Worm (Caenorhabditis elegans) whole organism, L2 larva: ENCODE data around the gene pod-2.

Experiments used
- C34F6.9 ChIP-seq: fragments of 150-350 bp; optimal IDR thresholded peaks from 2 replicates; lab custom pipeline; 2014; ENCODE audit warnings: missing biosample characterization, missing genetic modification characterization
- F13H6.1 ChIP-seq: sonication (generic microtip); optimal IDR thresholded peaks from 2 replicates; lab custom pipeline; 2016; ENCODE audit warnings: missing genetic modification characterization, missing compliant biosample characterization
- R02D3.7 ChIP-seq: fragments of 150-350 bp; optimal IDR thresholded peaks from 2 replicates; lab custom pipeline; 2014; ENCODE audit warnings: missing biosample characterization, missing genetic modification characterization
- ama-1 ChIP-seq: fragments of 150-350 bp; optimal IDR thresholded peaks from 2 replicates; lab custom pipeline; 2018; ENCODE audit warnings: inconsistent platforms
- blmp-1 ChIP-seq: sonication (generic microtip); optimal IDR thresholded peaks from 2 replicates; lab custom pipeline; 2017; ENCODE audit warnings: missing genetic modification characterization, mild to moderate bottlenecking, missing compliant biosample characterization, antibody characterized with exemption, moderate library complexity; ENCODE audit not compliant: insufficient read depth
- ceh-82 ChIP-seq: fragments of 150-350 bp; optimal IDR thresholded peaks from 2 replicates; lab custom pipeline; 2014; ENCODE audit warnings: missing biosample characterization, missing genetic modification characterization
- crh-2 ChIP-seq: sonication (generic microtip); optimal IDR thresholded peaks from 2 replicates; lab custom pipeline; 2017; ENCODE audit warnings: missing biosample characterization, missing genetic modification characterization
- egl-27 ChIP-seq: sonication (generic microtip); optimal IDR thresholded peaks from 3 replicates; lab custom pipeline; 2017; ENCODE audit warnings: missing biosample characterization, missing genetic modification reagents, missing genetic modification characterization
- elt-1 ChIP-seq: fragments of 150-350 bp; optimal IDR thresholded peaks from 2 replicates; lab custom pipeline; 2014; ENCODE audit warnings: missing biosample characterization, missing genetic modification characterization
- elt-3 ChIP-seq: sonication (generic microtip); optimal IDR thresholded peaks from 2 replicates; lab custom pipeline; 2017; ENCODE audit warnings: missing biosample characterization, missing genetic modification characterization
- gmeb-1 ChIP-seq: fragments of 150-350 bp; optimal IDR thresholded peaks from 2 replicates; lab custom pipeline; 2014; ENCODE audit warnings: missing biosample characterization, missing genetic modification characterization
- lin-11 ChIP-seq: fragments of 150-350 bp; sonication (generic microtip); optimal IDR thresholded peaks from 2 replicates; lab custom pipeline; 2014; ENCODE audit warnings: missing biosample characterization, missing genetic modification characterization, inconsistent platforms, mixed read lengths
- lin-13 ChIP-seq: fragments of 150-350 bp; optimal IDR thresholded peaks from 2 replicates; lab custom pipeline; 2014; ENCODE audit warnings: missing biosample characterization, missing genetic modification reagents, missing genetic modification characterization
- lin-39 ChIP-seq: fragments of 150-350 bp; optimal IDR thresholded peaks from 2 replicates; lab custom pipeline; 2014; ENCODE audit warnings: missing biosample characterization, missing genetic modification reagents, missing genetic modification characterization
- lsy-2 ChIP-seq, 2 experiments: fragments of 150-350 bp in 1 of 2; sonication (generic microtip) in 1 of 2; optimal IDR thresholded peaks; 2 replicates each; lab custom pipeline; 2014 to 2017; ENCODE audit warnings: missing biosample characterization in 2 of 2, missing genetic modification characterization in 2 of 2
- mab-5 ChIP-seq: fragments of 150-350 bp; optimal IDR thresholded peaks from 2 replicates; lab custom pipeline; 2014; ENCODE audit warnings: missing biosample characterization, missing genetic modification characterization
- mbf-1 ChIP-seq: sonication (generic microtip); optimal IDR thresholded peaks from 2 replicates; lab custom pipeline; 2017; ENCODE audit warnings: missing biosample characterization, missing genetic modification characterization
- mdl-1 ChIP-seq, 2 experiments: fragments of 150-350 bp in 1 of 2; sonication (generic microtip) in 1 of 2; optimal IDR thresholded peaks; 2 replicates each; lab custom pipeline; 2017; ENCODE audit warnings: missing biosample characterization in 2 of 2, missing genetic modification characterization in 2 of 2
- nhr-10 ChIP-seq: sonication (generic microtip); optimal IDR thresholded peaks from 2 replicates; lab custom pipeline; 2017; ENCODE audit warnings: missing biosample characterization, missing genetic modification characterization
- nhr-11 ChIP-seq: fragments of 150-350 bp; optimal IDR thresholded peaks from 2 replicates; lab custom pipeline; 2014; ENCODE audit warnings: missing biosample characterization, missing genetic modification characterization
- nhr-12 ChIP-seq: fragments of 150-350 bp; optimal IDR thresholded peaks from 2 replicates; lab custom pipeline; 2014; ENCODE audit warnings: missing biosample characterization, missing genetic modification characterization
- nhr-129 ChIP-seq: fragments of 150-350 bp; optimal IDR thresholded peaks from 2 replicates; lab custom pipeline; 2014; ENCODE audit warnings: missing biosample characterization, missing genetic modification characterization
- nhr-23 ChIP-seq: fragments of 150-350 bp; optimal IDR thresholded peaks from 2 replicates; lab custom pipeline; 2014; ENCODE audit warnings: missing biosample characterization, missing genetic modification reagents, missing genetic modification characterization
- nhr-237 ChIP-seq: fragments of 150-350 bp; optimal IDR thresholded peaks from 2 replicates; lab custom pipeline; 2014; ENCODE audit warnings: missing biosample characterization, missing genetic modification characterization
- nhr-25 ChIP-seq: fragments of 150-350 bp; sonication (generic microtip); optimal IDR thresholded peaks from 3 replicates; lab custom pipeline; 2014; ENCODE audit warnings: missing biosample characterization, missing genetic modification characterization
- nhr-6 ChIP-seq: fragments of 150-350 bp; optimal IDR thresholded peaks from 2 replicates; lab custom pipeline; 2014; ENCODE audit warnings: missing biosample characterization, missing genetic modification characterization
- nhr-77 ChIP-seq: fragments of 150-350 bp; optimal IDR thresholded peaks from 2 replicates; lab custom pipeline; 2014; ENCODE audit warnings: missing biosample characterization, missing genetic modification characterization
- peb-1 ChIP-seq: fragments of 150-350 bp; optimal IDR thresholded peaks from 2 replicates; lab custom pipeline; 2014; ENCODE audit warnings: missing biosample characterization, missing genetic modification characterization
- sem-4 ChIP-seq: fragments of 150-350 bp; optimal IDR thresholded peaks from 2 replicates; lab custom pipeline; 2014; ENCODE audit warnings: missing biosample characterization, missing genetic modification reagents, missing genetic modification characterization
- sma-9 ChIP-seq, 2 experiments: fragments of 150-350 bp in 1 of 2; sonication (generic microtip) in 1 of 2; optimal IDR thresholded peaks; 2 replicates each; lab custom pipeline; 2014 to 2016; ENCODE audit warnings: missing genetic modification characterization in 2 of 2, mild to moderate bottlenecking in 1 of 2, missing biosample characterization in 1 of 2, missing compliant biosample characterization in 1 of 2, missing genetic modification reagents in 1 of 2, moderate library complexity in 1 of 2
- snpc-4 ChIP-seq: fragments of 150-350 bp; optimal IDR thresholded peaks from 2 replicates; lab custom pipeline; 2014; ENCODE audit warnings: missing biosample characterization, missing genetic modification characterization
- unc-39 ChIP-seq: fragments of 150-350 bp; optimal IDR thresholded peaks from 2 replicates; lab custom pipeline; 2014; ENCODE audit warnings: missing biosample characterization, missing genetic modification characterization
- unc-55 ChIP-seq: fragments of 150-350 bp; sonication (generic microtip); optimal IDR thresholded peaks from 3 replicates; lab custom pipeline; 2014; ENCODE audit warnings: missing biosample characterization, missing genetic modification reagents, missing genetic modification characterization
- unc-62 ChIP-seq: fragments of 150-350 bp; optimal IDR thresholded peaks from 2 replicates; lab custom pipeline; 2014; ENCODE audit warnings: missing biosample characterization, missing genetic modification reagents, missing genetic modification characterization
- ztf-4 ChIP-seq: fragments of 150-350 bp; optimal IDR thresholded peaks from 2 replicates; lab custom pipeline; 2014; ENCODE audit warnings: missing biosample characterization, missing genetic modification characterization

Gene pod-2

DNA sequence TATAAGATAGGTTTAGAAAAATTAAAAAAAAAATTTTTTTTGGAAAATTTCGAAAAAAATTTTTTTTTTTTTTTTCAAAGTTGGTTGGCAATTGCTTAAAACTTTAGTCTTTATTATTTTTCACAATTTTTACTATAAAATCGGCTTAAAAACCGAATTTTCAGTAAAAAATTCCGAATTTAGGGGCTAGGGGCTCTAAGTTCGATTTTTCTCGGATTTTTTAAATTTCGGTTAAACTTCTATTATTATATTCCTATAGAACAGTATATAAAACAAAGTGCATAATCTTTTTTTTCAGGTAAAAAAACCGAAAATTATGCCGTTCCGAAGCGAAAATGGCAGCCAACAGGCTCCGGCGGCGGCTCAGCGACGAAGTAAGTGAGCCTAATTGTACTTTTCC is at the start of gene pod-2:
TSS of gene pod-2 (plus strand) at position 301 of the 400 bp plus-strand sequence.
- TF ChIP-seq sem-4 (no peak), lsy-2 (tag; optimal IDR thresholded peaks at IDR 0.05; lab: Kevin White, UChicago) (no peak), mbf-1 (no peak), egl-27 (no peak), nhr-6 (tag; lab: Kevin White, UChicago) (no peak), R02D3.7 (no peak), C34F6.9 (tag; lab: Kevin White, UChicago) (no peak), nhr-129 (tag; lab: Kevin White, UChicago) (no peak), snpc-4 (no peak), unc-55 (GFP tag; lab: Kevin White, UChicago) (no peak), lin-13 (GFP tag; lab: Kevin White, UChicago) (no peak), nhr-23 (tag; lab: Kevin White, UChicago) (no peak), mdl-1 (tag; optimal IDR thresholded peaks at IDR 0.05; lab: Kevin White, UChicago) (no peak), F13H6.1 (tag; lab: Kevin White, UChicago) (no peak), sma-9 (GFP tag; optimal IDR thresholded peaks at IDR 0.05; lab: Kevin White, UChicago) (no peak), sma-9 (tag; optimal IDR thresholded peaks at IDR 0.05; lab: Kevin White, UChicago) (no peak), nhr-25 (tag; lab: Kevin White, UChicago) (no peak), elt-3 (tag; lab: Kevin White, UChicago) (no peak), ztf-4 (tag; lab: Kevin White, UChicago) (no peak)

DNA sequence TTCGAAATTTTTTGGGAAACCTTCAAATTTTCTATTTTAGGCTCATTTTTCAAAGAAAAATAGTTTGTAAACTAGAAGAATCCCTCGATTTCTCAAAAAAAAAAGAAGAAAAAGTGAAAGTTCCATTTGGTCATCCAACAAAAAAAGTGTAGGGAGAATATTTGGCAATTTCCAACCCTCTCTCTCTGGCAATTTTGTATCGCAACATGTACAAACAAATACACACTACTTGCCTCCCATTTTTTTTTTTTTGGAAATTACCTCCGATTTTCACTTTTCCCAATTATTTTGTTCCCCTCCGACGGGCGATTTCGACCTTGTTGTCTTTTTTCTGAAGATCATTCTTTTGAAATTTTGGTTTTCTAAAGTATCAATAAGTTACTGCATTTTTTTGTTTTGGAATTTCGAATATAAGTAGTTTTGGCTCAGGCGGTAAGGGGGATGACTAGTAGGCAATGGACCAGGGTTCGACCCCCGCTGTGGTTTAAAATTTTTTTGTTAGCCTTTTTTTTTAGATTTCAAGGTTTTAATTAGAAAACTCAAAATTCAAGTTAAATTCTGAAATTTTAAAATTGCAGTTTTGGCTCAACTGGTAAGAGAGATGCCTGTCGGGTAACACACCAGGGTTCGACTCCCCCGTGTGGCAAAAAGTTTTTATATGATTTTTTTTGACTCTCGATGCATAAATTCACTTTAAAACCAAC is 47.9 kb upstream of the pod-2 start:
- TF ChIP-seq blmp-1 (tag; lab: Kevin White, UChicago) (peak; percentile 51), ztf-4 (tag; lab: Kevin White, UChicago) (no peak), nhr-25 (tag; lab: Kevin White, UChicago) (peak; percentile 67), F13H6.1 (tag; lab: Kevin White, UChicago) (peak; percentile 2), lin-39 (tag; lab: Kevin White, UChicago) (no peak)

DNA sequence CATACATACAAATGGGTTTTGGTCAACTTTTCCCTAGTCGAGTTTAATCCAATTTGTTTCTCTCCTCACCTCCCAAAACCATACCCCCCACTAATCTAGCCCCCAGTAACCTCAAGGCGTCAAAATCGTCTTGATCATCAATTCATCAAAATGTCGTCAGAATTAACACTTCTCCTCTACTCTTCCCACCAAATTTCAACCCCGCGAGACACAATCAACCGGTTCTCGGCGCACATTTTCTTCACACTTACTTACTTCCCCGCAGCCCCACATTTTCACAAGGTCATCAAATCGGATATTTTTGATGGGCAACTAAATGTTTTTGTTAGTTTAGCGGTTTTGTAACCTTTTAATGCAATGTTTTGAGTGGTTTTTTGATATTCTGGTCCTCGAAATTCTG is 45.8 kb upstream of the pod-2 start:
- TF ChIP-seq nhr-129 (tag; lab: Kevin White, UChicago), result peak; percentile 10
- no peak for TF ChIP-seq unc-62 (GFP tag; lab: Kevin White, UChicago)
- no peak for TF ChIP-seq ama-1
- no peak for TF ChIP-seq unc-55 (GFP tag; lab: Kevin White, UChicago)
- TF ChIP-seq nhr-23 (tag; lab: Kevin White, UChicago), result no peak
- TF ChIP-seq nhr-11, result no peak
- no peak for TF ChIP-seq peb-1
- no peak for TF ChIP-seq nhr-12 (tag; lab: Kevin White, UChicago)
- TF ChIP-seq snpc-4, result peak; percentile 33
- TF ChIP-seq nhr-25 (tag; lab: Kevin White, UChicago), result peak; percentile 59
- TF ChIP-seq nhr-10 (tag; lab: Kevin White, UChicago), result no peak
- TF ChIP-seq blmp-1 (tag; lab: Kevin White, UChicago), result peak; percentile 0

DNA sequence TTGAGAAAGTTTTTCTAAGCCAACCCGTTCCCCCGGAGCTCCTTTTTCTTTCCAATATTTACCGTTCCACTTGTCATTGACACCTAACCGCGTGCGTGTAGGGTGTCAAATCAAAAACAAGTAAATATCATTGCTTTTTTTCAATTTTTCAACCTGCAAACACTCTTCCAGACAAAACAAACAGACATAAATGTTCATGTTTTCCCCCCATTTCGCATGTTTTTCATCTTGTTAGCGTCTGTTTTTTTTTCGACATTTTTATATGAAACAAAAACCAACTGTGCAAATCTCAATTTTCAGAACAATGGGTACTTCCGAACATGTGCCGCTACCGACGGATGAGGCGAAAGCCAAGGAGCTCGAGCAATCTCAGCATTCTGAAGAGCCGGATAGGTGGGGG is 44.9 kb upstream of the pod-2 start, which contains the start of gene snf-3:
TSS of gene snf-3 (plus strand) at position 301 of the 400 bp plus-strand sequence.
- TF ChIP-seq unc-39 (no peak), ceh-82 (tag; lab: Kevin White, UChicago) (no peak), nhr-77 (tag; lab: Kevin White, UChicago) (no peak), unc-55 (GFP tag; lab: Kevin White, UChicago) (no peak), gmeb-1 (no peak), nhr-25 (tag; lab: Kevin White, UChicago) (no peak), mbf-1 (no peak), nhr-237 (tag; lab: Kevin White, UChicago) (no peak), lin-11 (tag; lab: Kevin White, UChicago) (no peak), elt-3 (tag; lab: Kevin White, UChicago) (no peak), mab-5 (tag; lab: Kevin White, UChicago) (no peak), sma-9 (GFP tag; optimal IDR thresholded peaks at IDR 0.05; lab: Kevin White, UChicago) (no peak), sma-9 (tag; optimal IDR thresholded peaks at IDR 0.05; lab: Kevin White, UChicago) (no peak), blmp-1 (tag; lab: Kevin White, UChicago) (no peak), crh-2 (no peak), nhr-6 (tag; lab: Kevin White, UChicago) (no peak), sem-4 (no peak), F13H6.1 (tag; lab: Kevin White, UChicago) (no peak), ztf-4 (tag; lab: Kevin White, UChicago) (no peak), ama-1 (no peak), elt-1 (tag; lab: Kevin White, UChicago) (no peak)
- TF ChIP-seq, all 48 proteins: peak for 0
